Fruit fly (Drosophila melanogaster) whole organism, wandering third instar larva: ENCODE results near the gene Set2.

Experiments
- CG32264 ChIP-seq: fragments of 200-800 bp; sonication (Bioruptor generic); optimal IDR thresholded peaks from 2 replicates; lab custom pipeline; 2016; ENCODE audit warnings: missing biosample characterization, missing genetic modification characterization
- Hr78 ChIP-seq: fragments of >200 bp; optimal IDR thresholded peaks from 2 replicates; lab custom pipeline; 2017; ENCODE audit warnings: missing biosample characterization, missing genetic modification characterization
- dsf ChIP-seq: sonication (Bioruptor generic); optimal IDR thresholded peaks from 2 replicates; lab custom pipeline; 2016; ENCODE audit warnings: missing biosample characterization, missing genetic modification characterization, borderline replicate concordance
- lola ChIP-seq: fragments of >200 bp; optimal IDR thresholded peaks from 2 replicates; lab custom pipeline; 2017; ENCODE audit warnings: missing biosample characterization, missing genetic modification characterization
- pan ChIP-seq: fragments of >200 bp; optimal IDR thresholded peaks from 2 replicates; lab custom pipeline; 2017

DNA sequence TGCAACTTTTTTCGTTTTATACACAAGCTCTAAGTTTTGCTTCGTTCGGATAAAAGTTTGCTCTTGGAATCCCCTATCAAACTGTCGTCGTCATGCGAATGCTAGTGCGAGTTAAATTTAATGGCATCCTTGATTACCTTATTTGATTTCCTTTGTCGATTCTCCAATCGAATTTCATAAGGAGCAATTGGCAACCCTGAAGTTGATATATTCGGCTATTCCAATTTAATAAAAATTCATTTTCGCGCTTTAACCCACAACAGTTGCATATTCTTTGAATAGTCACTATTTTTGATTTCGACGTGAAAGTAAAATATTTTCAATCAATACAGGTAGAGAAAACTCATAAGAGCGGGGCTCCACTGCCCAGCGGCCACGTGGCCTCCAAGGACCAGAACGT lies 10.3 kb upstream of the Set2 start, which contains the start of gene CG12725:
- TF ChIP-seq pan (lab: Kevin White, UChicago): no peak
- TF ChIP-seq lola: no peak
- no peak for TF ChIP-seq dsf (GFP tag; lab: Kevin White, UChicago)
- no peak for TF ChIP-seq CG32264
- no peak for TF ChIP-seq Hr78 (GFP tag; lab: Kevin White, UChicago)
